Fruit fly (Drosophila melanogaster): Measurements from ENCODE around the gene CG17129.

CG17129 gene

dm6 chr3L:690031-690686 is 10.0 kb upstream of the CG17129 start, which contains the start of the genes CG32483 and RabX6 (continued):
- TF ChIP-seq Lhr (GFP tag; optimal IDR thresholded peaks at IDR 0.05) = peak; percentile 18
- no peak for TF ChIP-seq CG13775 (GFP tag; optimal IDR thresholded peaks at IDR 0.05)
- no peak for TF ChIP-seq CG9609 (GFP tag; optimal IDR thresholded peaks at IDR 0.05)
- TF ChIP-seq CG3163 (GFP tag; optimal IDR thresholded peaks at IDR 0.05) = no peak
- TF ChIP-seq Opbp (GFP tag; IDR thresholded peaks at IDR 0.05; ENCODE audit: partially characterized antibody) = peak; percentile 52; the same call in 1 of the 3 replicates
- TF ChIP-seq zen (tag; optimal IDR thresholded peaks at IDR 0.05) = no peak
- TF ChIP-seq CG12071 (GFP tag; optimal IDR thresholded peaks at IDR 0.05) = no peak
- TF ChIP-seq luna (GFP tag; optimal IDR thresholded peaks at IDR 0.05) = no peak
- no peak for TF ChIP-seq Elba2 (GFP tag; optimal IDR thresholded peaks at IDR 0.05)
- no peak for TF ChIP-seq CG10979 (tag; optimal IDR thresholded peaks at IDR 0.05)
- TF ChIP-seq CG12155 (GFP tag; optimal IDR thresholded peaks at IDR 0.05) = no peak
- no peak for TF ChIP-seq Hr39 (optimal IDR thresholded peaks at IDR 0.05)
- no peak for TF ChIP-seq CG2129 (GFP tag; IDR thresholded peaks at IDR 0.05; ENCODE audit: partially characterized antibody)
- no peak for TF ChIP-seq Six4 (GFP tag; optimal IDR thresholded peaks at IDR 0.05)
- peak; percentile 73 for TF ChIP-seq CG2116 (GFP tag; optimal IDR thresholded peaks at IDR 0.05)
- peak; percentile 98 for TF ChIP-seq grn (GFP tag; optimal IDR thresholded peaks at IDR 0.05)
- TF ChIP-seq BtbVII (GFP tag; optimal IDR thresholded peaks at IDR 0.05) = no peak
- TF ChIP-seq GATAe (GFP tag; conservative IDR thresholded peaks at IDR 0.05) = no peak
- peak; percentile 54 for TF ChIP-seq pzg (GFP tag; optimal IDR thresholded peaks at IDR 0.05)
- no peak for TF ChIP-seq odd (GFP tag; optimal IDR thresholded peaks at IDR 0.05)
- TF ChIP-seq chn (GFP tag; optimal IDR thresholded peaks at IDR 0.05) = no peak
- no peak for TF ChIP-seq ERR (GFP tag; optimal IDR thresholded peaks at IDR 0.05)
- peak; percentile 4 for TF ChIP-seq CG14710 (tag; optimal IDR thresholded peaks at IDR 0.05)
- peak; percentile 40; the same call in 1 of the 2 replicates for TF ChIP-seq unc-4 (GFP tag; IDR thresholded peaks at IDR 0.05; ENCODE audit: partially characterized antibody)
- no peak for TF ChIP-seq CG7839 (tag; optimal IDR thresholded peaks at IDR 0.05)
- TF ChIP-seq ci (GFP tag; IDR thresholded peaks at IDR 0.05) = no peak
- no peak for TF ChIP-seq trh (GFP tag; optimal IDR thresholded peaks at IDR 0.05)
- TF ChIP-seq p53 (GFP tag; optimal IDR thresholded peaks at IDR 0.05) = no peak
- no peak for TF ChIP-seq CG16779 (GFP tag; IDR thresholded peaks at IDR 0.05)
- TF ChIP-seq crol (GFP tag; IDR thresholded peaks at IDR 0.05) = no peak
- TF ChIP-seq danr (GFP tag; IDR thresholded peaks at IDR 0.05) = no peak
- no peak for TF ChIP-seq cg (GFP tag; optimal IDR thresholded peaks at IDR 0.05)
- no peak for TF ChIP-seq ATbp (GFP tag; optimal IDR thresholded peaks at IDR 0.05)
- peak; percentile 25 for TF ChIP-seq CG1603 (tag; optimal IDR thresholded peaks at IDR 0.05)
- TF ChIP-seq pfk (GFP tag; optimal IDR thresholded peaks at IDR 0.05) = no peak
- TF ChIP-seq CG7963 (GFP tag; IDR thresholded peaks at IDR 0.05; ENCODE audit: partially characterized antibody) = 0 out of 3 replicates have a peak, but pooled peaks have one; percentile 53
- TF ChIP-seq CG4707 (GFP tag; optimal IDR thresholded peaks at IDR 0.05) = no peak
- no peak for TF ChIP-seq disco-r (GFP tag; optimal IDR thresholded peaks at IDR 0.05)
- TF ChIP-seq CG3838 (GFP tag; optimal IDR thresholded peaks at IDR 0.05) = peak; percentile 95
- TF ChIP-seq mld (GFP tag; IDR thresholded peaks at IDR 0.05; ENCODE audit: partially characterized antibody) = 0 out of 3 replicates have a peak, but pooled peaks have one; percentile 35
- TF ChIP-seq Dref (GFP tag; IDR thresholded peaks at IDR 0.05) = peak; percentile 79
